Worm (Caenorhabditis elegans) whole organism, mixed stage, embryonic: ENCODE data around the gene col-114.

Experiments used
- elt-3 ChIP-seq: fragments of 150-350 bp; optimal IDR thresholded peaks from 2 replicates; lab custom pipeline; 2014; ENCODE audit warnings: missing biosample characterization, missing genetic modification characterization
- hlh-1 ChIP-seq: fragments of 150-350 bp; optimal IDR thresholded peaks from 2 replicates; lab custom pipeline; 2014; ENCODE audit warnings: missing biosample characterization, missing genetic modification reagents, missing genetic modification characterization
- mab-5 ChIP-seq: fragments of 150-350 bp; optimal IDR thresholded peaks from 2 replicates; lab custom pipeline; 2014; ENCODE audit warnings: missing biosample characterization, missing genetic modification characterization
- mep-1 ChIP-seq: fragments of 150-350 bp; optimal IDR thresholded peaks from 2 replicates; lab custom pipeline; 2017; ENCODE audit warnings: missing biosample characterization, missing genetic modification reagents, missing genetic modification characterization, inconsistent platforms
- pha-4 ChIP-seq: fragments of 150-350 bp; optimal IDR thresholded peaks from 2 replicates; lab custom pipeline; 2018; ENCODE audit warnings: missing biosample characterization, missing genetic modification reagents, missing genetic modification characterization
- tbx-8 ChIP-seq: fragments of 200-800 bp; sonication (Bioruptor generic); optimal IDR thresholded peaks from 2 replicates; lab custom pipeline; 2018; ENCODE audit warnings: mild to moderate bottlenecking, missing genetic modification characterization, moderate library complexity, missing compliant biosample characterization
- unc-62 ChIP-seq: fragments of 150-350 bp; optimal IDR thresholded peaks from 2 replicates; lab custom pipeline; 2014; ENCODE audit warnings: missing biosample characterization, missing genetic modification reagents, missing genetic modification characterization
- ztf-11 ChIP-seq: fragments of 150-350 bp; optimal IDR thresholded peaks from 2 replicates; lab custom pipeline; 2014; ENCODE audit warnings: missing biosample characterization, missing genetic modification characterization

DNA sequence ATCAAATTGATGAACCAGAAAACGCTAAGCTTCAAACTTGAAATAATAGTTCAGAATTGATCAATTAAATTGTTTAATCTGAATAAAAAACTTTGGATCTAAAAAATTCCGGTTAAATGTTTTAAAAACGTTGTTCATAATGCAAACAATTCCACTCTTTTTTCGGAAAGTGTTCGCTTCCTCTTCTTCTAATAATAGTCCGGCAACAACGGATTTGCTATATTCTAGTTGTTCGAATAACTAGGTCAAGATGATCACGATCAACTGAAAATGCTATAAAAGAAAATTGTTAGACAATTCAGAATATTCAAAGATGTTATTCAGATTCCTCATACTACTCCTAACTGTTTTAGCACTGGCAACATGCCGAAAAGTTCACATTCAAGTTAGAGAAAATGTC, 15.5 kb downstream of the col-114 start, which contains the start of gene D2024.4:
- TF ChIP-seq mab-5 (tag; lab: Kevin White, UChicago) (no peak), pha-4 (tag; lab: Kevin White, UChicago) (no peak), unc-62 (GFP tag; lab: Kevin White, UChicago) (no peak), tbx-8 (GFP tag; lab: Kevin White, UChicago) (no peak), mep-1 (tag; lab: Kevin White, UChicago) (no peak), hlh-1 (tag; lab: Kevin White, UChicago) (no peak), ztf-11 (no peak), elt-3 (tag; lab: Kevin White, UChicago) (no peak)
